Worm (Caenorhabditis elegans): Measurements from ENCODE around the gene H34I24.1.

- TF ChIP-seq him-1 (tag; optimal IDR thresholded peaks at IDR 0.05) (no peak), W03F9.2 (tag; optimal IDR thresholded peaks at IDR 0.05) (no peak), dao-5 (tag; optimal IDR thresholded peaks at IDR 0.05) (no peak)
These were observed 11.5 kb downstream of the H34I24.1 start for ce11 chrIII:2858334-2858733.

All from whole organism, L4/young adult.